Worm (Caenorhabditis elegans) whole organism, L3 larva: Measurements from ENCODE around the gene C50E10.2.

ENCODE experiments used
- ZK546.5 ChIP-seq: sonication (generic microtip); optimal IDR thresholded peaks from 2 replicates; lab custom pipeline; 2017; ENCODE audit warnings: missing biosample characterization, missing genetic modification characterization
- ama-1 ChIP-seq: fragments of 150-350 bp; optimal IDR thresholded peaks from 2 replicates; lab custom pipeline; 2018
- ceh-16 ChIP-seq: sonication (generic microtip); optimal IDR thresholded peaks from 2 replicates; lab custom pipeline; 2017; ENCODE audit warnings: missing biosample characterization, missing genetic modification characterization
- elt-1 ChIP-seq: fragments of 150-350 bp; optimal IDR thresholded peaks from 2 replicates; lab custom pipeline; 2014; ENCODE audit warnings: missing biosample characterization, missing genetic modification characterization
- elt-3 ChIP-seq, 3 experiments: fragments of 150-350 bp in 1 of 3; sonication (generic microtip) in 2 of 3; optimal IDR thresholded peaks; 2 replicates in 2 of 3; 4 replicates in 1 of 3; lab custom pipeline; 2014 to 2017; ENCODE audit warnings: missing biosample characterization in 3 of 3, missing genetic modification characterization in 3 of 3
- jun-1 ChIP-seq: fragments of 150-350 bp; optimal IDR thresholded peaks from 2 replicates; lab custom pipeline; 2014; ENCODE audit warnings: missing biosample characterization, missing genetic modification reagents, missing genetic modification characterization
- mdl-1 ChIP-seq: fragments of 150-350 bp; optimal IDR thresholded peaks from 2 replicates; lab custom pipeline; 2014; ENCODE audit warnings: missing biosample characterization, missing genetic modification characterization
- nhr-11 ChIP-seq: fragments of 150-350 bp; optimal IDR thresholded peaks from 2 replicates; lab custom pipeline; 2014; ENCODE audit warnings: missing biosample characterization, missing genetic modification characterization
- nhr-237 ChIP-seq: fragments of 150-350 bp; optimal IDR thresholded peaks from 2 replicates; lab custom pipeline; 2014; ENCODE audit warnings: missing biosample characterization, missing genetic modification characterization
- nhr-77 ChIP-seq: fragments of 150-350 bp; optimal IDR thresholded peaks from 2 replicates; lab custom pipeline; 2014; ENCODE audit warnings: missing biosample characterization, missing genetic modification characterization
- pha-4 ChIP-seq: fragments of 150-350 bp; optimal IDR thresholded peaks from 2 replicates; lab custom pipeline; 2014; ENCODE audit warnings: missing biosample characterization, missing genetic modification reagents, missing genetic modification characterization
- unc-39 ChIP-seq: sonication (generic microtip); optimal IDR thresholded peaks from 4 replicates; lab custom pipeline; 2017; ENCODE audit warnings: missing biosample characterization, missing genetic modification characterization
- zag-1 ChIP-seq: fragments of 150-350 bp; optimal IDR thresholded peaks from 2 replicates; lab custom pipeline; 2014; ENCODE audit warnings: missing biosample characterization, missing genetic modification characterization

- TF ChIP-seq pha-4 (no peak), nhr-77 (tag; lab: Kevin White, UChicago) (no peak), ama-1 (no peak), unc-39 (tag; lab: Kevin White, UChicago) (no peak), elt-1 (tag; lab: Kevin White, UChicago) (no peak), elt-3 (tag; optimal IDR thresholded peaks at IDR 0.05; lab: Kevin White, UChicago) (no peak), nhr-237 (no peak), ceh-16 (tag; lab: Kevin White, UChicago) (no peak), zag-1 (tag; lab: Kevin White, UChicago) (no peak), mdl-1 (tag; lab: Kevin White, UChicago) (no peak), ZK546.5 (tag; lab: Kevin White, UChicago) (no peak), nhr-11 (tag; lab: Kevin White, UChicago) (no peak), jun-1 (tag; lab: Kevin White, UChicago) (no peak)
Measured at ce11 chrII:12260538-12260937, 49.0 kb downstream of the C50E10.2 start.
